Worm (Caenorhabditis elegans): ENCODE data around the gene F42H10.2.

The F42H10.2 gene

ce11 chrIII:8512279-8512942 is 22.0 kb downstream of the F42H10.2 start:
- TF ChIP-seq nhr-129 (tag; optimal IDR thresholded peaks at IDR 0.05) (peak; percentile 1), egl-27 (tag; optimal IDR thresholded peaks at IDR 0.05) (no peak)

DNA sequence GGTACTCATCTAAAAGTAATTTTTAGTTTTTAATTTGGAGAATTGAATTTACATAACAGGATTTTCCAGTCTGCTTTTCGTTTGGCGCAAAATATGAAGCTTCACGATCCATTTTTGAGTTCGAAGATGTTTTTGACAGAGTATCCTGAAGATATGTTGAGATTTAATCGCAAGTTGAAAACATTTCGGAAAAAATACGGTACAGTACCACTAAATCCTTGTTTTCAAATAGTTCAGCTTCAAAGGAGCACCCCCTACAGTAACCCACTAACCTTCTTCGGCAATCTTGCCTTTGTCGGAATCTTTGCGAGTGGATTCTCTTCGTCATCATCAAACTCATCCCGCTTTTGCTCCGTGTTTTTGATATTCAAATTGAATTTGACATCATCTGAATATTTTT is 28.6 kb downstream of the F42H10.2 start:
- TF ChIP-seq lin-39 (tag; optimal IDR thresholded peaks at IDR 0.05) (no peak), nhr-21 (tag; optimal IDR thresholded peaks at IDR 0.05) (no peak), R02D3.7 (tag; optimal IDR thresholded peaks at IDR 0.05) (no peak), sma-3 (GFP tag; optimal IDR thresholded peaks at IDR 0.05) (no peak), unc-62 (GFP tag; optimal IDR thresholded peaks at IDR 0.05) (no peak), lsy-2 (tag; optimal IDR thresholded peaks at IDR 0.05) (no peak), elt-3 (tag; optimal IDR thresholded peaks at IDR 0.05) (no peak), nhr-10 (tag; optimal IDR thresholded peaks at IDR 0.05) (no peak), mdl-1 (tag; optimal IDR thresholded peaks at IDR 0.05) (no peak), skn-1 (tag; optimal IDR thresholded peaks at IDR 0.05) (no peak), nhr-12 (tag; optimal IDR thresholded peaks at IDR 0.05) (no peak), crh-2 (tag; optimal IDR thresholded peaks at IDR 0.05) (no peak), snpc-4 (tag; optimal IDR thresholded peaks at IDR 0.05) (no peak), aly-2 (tag; optimal IDR thresholded peaks at IDR 0.05) (no peak), alr-1 (tag; optimal IDR thresholded peaks at IDR 0.05) (no peak), F13H6.1 (tag; optimal IDR thresholded peaks at IDR 0.05) (no peak), nhr-129 (tag; optimal IDR thresholded peaks at IDR 0.05) (no peak), mbf-1 (tag; optimal IDR thresholded peaks at IDR 0.05) (no peak), elt-1 (tag; optimal IDR thresholded peaks at IDR 0.05) (no peak), ama-1 (optimal IDR thresholded peaks at IDR 0.05) (no peak)

DNA sequence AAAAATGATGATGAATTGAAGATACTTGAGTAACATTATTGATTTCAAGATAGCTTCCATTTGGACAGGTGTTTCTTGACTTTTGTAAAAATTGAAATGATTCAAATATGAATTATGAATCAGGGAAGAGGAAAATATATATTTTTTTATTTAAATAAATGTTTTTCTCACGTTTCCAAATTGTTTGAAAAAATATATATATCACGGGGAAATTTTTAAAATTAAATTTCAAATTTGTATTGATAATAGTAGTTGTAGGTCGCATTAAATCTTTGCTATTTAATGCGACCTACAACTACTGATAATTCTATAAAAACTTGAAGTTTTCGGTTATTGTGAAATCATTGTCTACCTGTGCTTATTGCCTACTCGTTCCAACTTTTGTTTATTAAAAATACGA is 29.5 kb downstream of the F42H10.2 start, which contains the start of gene ZC21.8:
Gene ZC21.8 (minus strand): TSS at position 101 of the 400 bp plus-strand sequence.
- TF ChIP-seq peb-1 (tag; optimal IDR thresholded peaks at IDR 0.05), result no peak

DNA sequence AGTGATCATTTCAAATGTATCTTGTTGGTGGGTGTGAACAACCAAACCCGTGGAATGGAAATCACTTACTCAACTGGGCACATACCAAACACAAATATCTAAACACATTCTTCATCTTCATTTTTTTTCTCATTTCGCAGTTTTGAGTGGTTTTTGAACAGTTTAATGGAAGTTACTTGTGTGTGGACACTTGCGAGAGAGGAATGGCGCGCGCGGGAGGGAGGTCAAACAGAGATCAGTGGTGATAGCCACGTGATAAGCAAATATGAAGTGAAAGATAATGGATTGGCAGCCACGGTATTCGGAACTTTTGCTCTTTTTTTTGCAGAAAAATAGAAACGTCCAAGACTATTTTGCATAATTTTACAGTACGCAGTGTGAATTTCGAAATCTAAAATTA is 30.2 kb downstream of the F42H10.2 start:
- no peak for TF ChIP-seq elt-1 (tag; optimal IDR thresholded peaks at IDR 0.05)
- no peak for TF ChIP-seq nhr-77 (tag; optimal IDR thresholded peaks at IDR 0.05)
- no peak for TF ChIP-seq nhr-23 (tag; optimal IDR thresholded peaks at IDR 0.05)
- TF ChIP-seq Y55F3AM.14 (GFP tag; optimal IDR thresholded peaks at IDR 0.05), result no peak
- TF ChIP-seq ztf-1 (GFP tag; conservative IDR thresholded peaks at IDR 0.05), result no peak
- TF ChIP-seq ceh-82 (tag; optimal IDR thresholded peaks at IDR 0.05), result no peak
- TF ChIP-seq unc-39 (tag; optimal IDR thresholded peaks at IDR 0.05), result no peak
- TF ChIP-seq C34F6.9 (tag; optimal IDR thresholded peaks at IDR 0.05), result no peak
- no peak for TF ChIP-seq dmd-4 (tag; optimal IDR thresholded peaks at IDR 0.05)
- no peak for TF ChIP-seq zag-1 (tag; optimal IDR thresholded peaks at IDR 0.05)
- TF ChIP-seq peb-1 (tag; optimal IDR thresholded peaks at IDR 0.05), result no peak
- no peak for TF ChIP-seq mdl-1 (tag; optimal IDR thresholded peaks at IDR 0.05)
- TF ChIP-seq ZK546.5 (tag; optimal IDR thresholded peaks at IDR 0.05), result no peak
- TF ChIP-seq mab-5 (tag; optimal IDR thresholded peaks at IDR 0.05), result no peak
- peak; percentile 5 for TF ChIP-seq sma-9 (GFP tag; optimal IDR thresholded peaks at IDR 0.05)
- no peak for TF ChIP-seq sma-9 (tag; optimal IDR thresholded peaks at IDR 0.05)
- no peak for TF ChIP-seq lsy-2 (tag; optimal IDR thresholded peaks at IDR 0.05)
- peak; percentile 56 for TF ChIP-seq F13H6.1 (tag; optimal IDR thresholded peaks at IDR 0.05)
- no peak for TF ChIP-seq lin-13 (GFP tag; optimal IDR thresholded peaks at IDR 0.05)

DNA sequence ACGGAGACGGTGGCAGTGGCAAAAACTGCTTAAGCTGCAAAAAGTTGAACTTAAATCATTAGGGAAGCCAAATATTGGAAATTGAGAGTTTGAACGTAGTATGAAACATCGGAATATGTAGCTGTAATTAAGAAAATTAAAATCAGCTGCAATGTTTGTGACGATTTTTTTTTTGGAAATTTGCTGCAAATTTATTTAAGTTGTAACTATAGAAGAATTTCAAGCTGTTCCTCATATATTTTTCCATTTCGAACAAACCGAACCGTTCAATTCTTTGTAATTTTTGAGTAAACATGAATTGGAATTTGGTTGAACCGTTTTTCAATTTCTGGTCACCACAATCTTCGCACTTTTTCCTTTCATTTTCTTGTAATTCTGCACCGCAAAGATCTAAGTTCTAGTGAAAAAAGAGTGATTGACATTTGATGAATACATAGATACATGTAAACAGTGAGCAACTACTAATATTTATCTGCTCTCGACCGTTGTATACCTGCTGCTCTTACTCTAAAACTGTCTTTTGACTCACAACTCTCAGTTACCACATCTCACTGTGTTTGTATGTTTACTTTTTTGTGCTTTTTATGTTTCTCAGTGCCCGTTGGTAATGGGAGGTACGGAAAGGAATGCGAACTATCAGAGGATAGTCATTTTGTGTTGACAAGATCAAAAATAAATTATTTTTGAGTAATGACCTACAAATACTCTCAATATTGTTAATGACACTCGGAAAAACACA is 31.4 kb downstream of the F42H10.2 start:
- TF ChIP-seq blmp-1 (tag; optimal IDR thresholded peaks at IDR 0.05; ENCODE audit: insufficient read depth), result no peak
- no peak for TF ChIP-seq alr-1 (tag; optimal IDR thresholded peaks at IDR 0.05)
- TF ChIP-seq ZK546.5 (tag; optimal IDR thresholded peaks at IDR 0.05), result no peak
- no peak for TF ChIP-seq peb-1 (tag; optimal IDR thresholded peaks at IDR 0.05)
- no peak for TF ChIP-seq ztf-4 (tag; optimal IDR thresholded peaks at IDR 0.05)
- no peak for TF ChIP-seq nhr-77 (tag; optimal IDR thresholded peaks at IDR 0.05)
- no peak for TF ChIP-seq C34F6.9 (tag; optimal IDR thresholded peaks at IDR 0.05)
- no peak for TF ChIP-seq F13H6.1 (tag; optimal IDR thresholded peaks at IDR 0.05)

Data from whole organism, L2 larva.